Worm (Caenorhabditis elegans): ENCODE measurements around the gene lgc-36.

DNA sequence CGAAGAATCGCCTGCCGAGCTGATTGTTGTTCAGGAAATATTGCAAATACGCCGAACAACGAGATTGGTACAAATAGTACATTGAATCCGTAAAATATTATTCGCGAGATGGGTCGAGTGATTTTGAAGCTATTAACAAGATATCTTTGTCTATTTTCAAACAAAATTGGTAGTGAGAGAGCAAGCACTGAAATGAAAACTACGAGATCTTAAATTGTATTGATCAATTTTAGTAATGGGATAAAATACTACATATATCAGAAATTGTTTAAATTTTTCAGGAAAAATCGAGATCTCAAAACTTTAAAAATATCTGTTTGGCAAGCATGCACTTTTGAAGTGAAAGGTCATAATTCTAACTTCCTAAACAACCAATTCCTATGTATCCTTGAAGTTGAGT lies 45.4 kb upstream of the lgc-36 start:
- TF ChIP-seq flt-1 (GFP tag; IDR thresholded peaks at IDR 0.05) = no peak
- no peak for TF ChIP-seq B0310.2 (tag; optimal IDR thresholded peaks at IDR 0.05)
- no peak for TF ChIP-seq ama-1 (optimal IDR thresholded peaks at IDR 0.05)
- TF ChIP-seq ceh-13 (GFP tag; optimal IDR thresholded peaks at IDR 0.05) = no peak
- TF ChIP-seq tbx-11 (GFP tag; IDR thresholded peaks at IDR 0.05) = no peak
- no peak for TF ChIP-seq scrt-1 (GFP tag; IDR thresholded peaks at IDR 0.05)
- no peak for TF ChIP-seq sea-1 (GFP tag; conservative IDR thresholded peaks at IDR 0.05)
- no peak for TF ChIP-seq tra-4 (tag; optimal IDR thresholded peaks at IDR 0.05)
- TF ChIP-seq aly-1 (tag; optimal IDR thresholded peaks at IDR 0.05) = no peak
- no peak for TF ChIP-seq ets-7 (tag; optimal IDR thresholded peaks at IDR 0.05)
- TF ChIP-seq hmg-4 (GFP tag; optimal IDR thresholded peaks at IDR 0.05) = no peak
- no peak for TF ChIP-seq F13C5.2 (tag; optimal IDR thresholded peaks at IDR 0.05)
